Fruit fly (Drosophila melanogaster): ENCODE data around the gene CG14346.

DNA sequence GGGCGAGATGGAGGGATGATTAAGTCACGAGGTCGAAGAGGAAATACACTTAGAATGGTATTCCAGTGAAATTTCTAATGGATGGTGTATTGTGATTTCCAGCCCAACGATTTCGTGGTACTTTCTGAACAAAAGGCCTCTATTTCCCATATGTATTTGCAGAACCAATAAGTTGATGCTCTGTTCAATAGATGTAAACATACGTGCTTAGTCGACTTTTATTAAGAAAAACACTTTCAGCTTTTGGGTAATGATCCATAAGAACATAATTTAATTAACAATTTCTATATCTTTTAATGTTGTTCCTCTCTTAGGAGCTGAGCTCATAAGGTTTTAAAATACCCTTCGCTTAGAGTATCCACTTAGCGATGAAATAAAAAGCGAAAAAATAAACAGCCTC, 37.8 kb downstream of the CG14346 start:
- TF ChIP-seq CG11247 (GFP tag; IDR thresholded peaks at IDR 0.05): no peak
- no peak for TF ChIP-seq usp (GFP tag; optimal IDR thresholded peaks at IDR 0.05)
- TF ChIP-seq Vsx1 (GFP tag; optimal IDR thresholded peaks at IDR 0.05): no peak
- no peak for TF ChIP-seq CG14710 (tag; optimal IDR thresholded peaks at IDR 0.05)
- no peak for TF ChIP-seq CG17359 (tag; optimal IDR thresholded peaks at IDR 0.05)

Measured in whole organism, embryonic.